Worm (Caenorhabditis elegans) whole organism, young adult: ENCODE results near the gene F22B5.4.

ENCODE experiments used
- ceh-27 ChIP-seq: fragments of 200-800 bp; sonication (Bioruptor generic); optimal IDR thresholded peaks from 2 replicates; lab custom pipeline; 2018; ENCODE audit warnings: mild to moderate bottlenecking, missing genetic modification characterization, moderate library complexity, missing compliant biosample characterization
- dpl-1 ChIP-seq: fragments of 150-350 bp; optimal IDR thresholded peaks from 2 replicates; lab custom pipeline; 2014; ENCODE audit warnings: missing biosample characterization, missing genetic modification reagents, missing genetic modification characterization
- lin-54 ChIP-seq: fragments of 200-800 bp; sonication (Bioruptor generic); optimal IDR thresholded peaks from 2 replicates; lab custom pipeline; 2018; ENCODE audit warnings: mild to moderate bottlenecking, missing genetic modification characterization, missing compliant biosample characterization
- snpc-1.1 ChIP-seq: sonication (generic microtip); optimal IDR thresholded peaks from 2 replicates; lab custom pipeline; 2017; ENCODE audit warnings: missing genetic modification characterization, mild to moderate bottlenecking, missing compliant biosample characterization, antibody characterized with exemption, moderate library complexity, missing genotype, missing genetic modification reagents; ENCODE audit not compliant: insufficient read depth
- tbx-9 ChIP-seq: sonication (generic microtip); optimal IDR thresholded peaks from 2 replicates; lab custom pipeline; 2016; ENCODE audit warnings: borderline replicate concordance, missing genetic modification characterization, inconsistent platforms, missing compliant biosample characterization
- unc-62 ChIP-seq: fragments of 150-350 bp; optimal IDR thresholded peaks from 2 replicates; lab custom pipeline; 2014; ENCODE audit warnings: missing biosample characterization, missing genetic modification reagents, missing genetic modification characterization

DNA sequence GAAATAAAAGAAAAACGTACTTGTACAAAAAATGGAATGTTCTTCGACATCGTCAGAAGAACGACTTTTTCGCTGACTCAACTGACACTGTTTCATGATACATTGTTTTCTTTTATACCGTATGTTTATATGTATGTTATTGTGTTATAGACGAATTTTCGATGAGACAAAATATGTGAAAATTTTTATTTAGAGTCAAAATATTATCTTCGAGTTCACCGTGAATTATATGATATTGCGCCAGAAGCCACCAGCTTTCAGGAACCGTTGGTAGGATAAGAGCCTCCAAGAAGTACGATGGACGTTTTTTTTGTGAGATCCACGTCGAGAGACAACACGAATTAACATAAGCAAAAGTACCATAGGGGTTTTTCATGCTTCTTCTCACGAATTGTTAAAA lies 6.6 kb downstream of the F22B5.4 start, which contains the start of gene F22B5.6:
- TF ChIP-seq lin-54 (GFP tag; lab: Kevin White, UChicago) (no peak), ceh-27 (GFP tag; lab: Kevin White, UChicago) (no peak), tbx-9 (tag; lab: Kevin White, UChicago) (no peak), dpl-1 (GFP tag; lab: Kevin White, UChicago) (no peak), unc-62 (GFP tag; lab: Kevin White, UChicago) (no peak), snpc-1.1 (tag; lab: Kevin White, UChicago) (no peak)
